Fruit fly (Drosophila melanogaster) whole organism, adult: ENCODE measurements around the gene Galk.

Source experiments
- CG11617 ChIP-seq: fragments of 200-800 bp; sonication (Bioruptor generic); optimal IDR thresholded peaks from 2 replicates; lab custom pipeline; 2017; ENCODE audit warnings: mild to moderate bottlenecking, missing biosample characterization, missing genetic modification reagents, missing genetic modification characterization
- CG12768 ChIP-seq: fragments of 200-800 bp; sonication (Bioruptor generic); optimal IDR thresholded peaks from 2 replicates; lab custom pipeline; 2017; ENCODE audit warnings: missing biosample characterization, missing genetic modification characterization, mild to moderate bottlenecking, moderate library complexity, missing genetic modification reagents
- CG14711 ChIP-seq: fragments of 200-800 bp; sonication (Bioruptor generic); optimal IDR thresholded peaks from 2 replicates; lab custom pipeline; 2018; ENCODE audit warnings: missing biosample characterization, mild to moderate bottlenecking, missing genetic modification characterization, moderate library complexity
- CG1620 ChIP-seq: fragments of 200-800 bp; sonication (Bioruptor generic); optimal IDR thresholded peaks from 2 replicates; lab custom pipeline; 2016; ENCODE audit warnings: missing biosample characterization, missing genetic modification characterization
- CG33017 ChIP-seq: fragments of 200-800 bp; sonication (Bioruptor generic); optimal IDR thresholded peaks from 2 replicates; lab custom pipeline; 2018; ENCODE audit warnings: missing biosample characterization, mild to moderate bottlenecking, missing genetic modification characterization, moderate library complexity
- CG5204 ChIP-seq: fragments of 200-800 bp; sonication (Bioruptor generic); optimal IDR thresholded peaks from 2 replicates; lab custom pipeline; 2016; ENCODE audit warnings: missing biosample characterization, missing genetic modification characterization
- CG7045 ChIP-seq: fragments of 200-800 bp; sonication (Bioruptor generic); optimal IDR thresholded peaks from 2 replicates; lab custom pipeline; 2017; ENCODE audit warnings: missing biosample characterization, mild to moderate bottlenecking, missing genetic modification characterization
- CG7101 ChIP-seq: fragments of 200-800 bp; sonication (Bioruptor generic); optimal IDR thresholded peaks from 2 replicates; lab custom pipeline; 2018; ENCODE audit warnings: missing biosample characterization, mild to moderate bottlenecking, missing genetic modification characterization, moderate library complexity
- Clk ChIP-seq: fragments of 200-800 bp; sonication (Bioruptor generic); optimal IDR thresholded peaks from 2 replicates; lab custom pipeline; 2017; ENCODE audit warnings: missing biosample characterization, missing genetic modification characterization
- Crg-1 ChIP-seq: fragments of 200-800 bp; sonication (Bioruptor generic); optimal IDR thresholded peaks from 2 replicates; lab custom pipeline; 2016; ENCODE audit warnings: missing biosample characterization, missing genetic modification characterization
- Hr96 ChIP-seq: fragments of 200-800 bp; sonication (Bioruptor generic); optimal IDR thresholded peaks from 2 replicates; lab custom pipeline; 2016; ENCODE audit warnings: missing biosample characterization, missing genetic modification characterization
- Mnt ChIP-seq: fragments of 200-800 bp; sonication (Bioruptor generic); optimal IDR thresholded peaks from 2 replicates; lab custom pipeline; 2016; ENCODE audit warnings: missing biosample characterization, mild to moderate bottlenecking, missing genetic modification characterization
- bab1 ChIP-seq: fragments of 200-800 bp; sonication (Bioruptor generic); optimal IDR thresholded peaks from 3 replicates; lab custom pipeline; 2019; ENCODE audit warnings: missing biosample characterization, mild to moderate bottlenecking, missing genetic modification characterization, moderate library complexity
- cic ChIP-seq: fragments of 200-800 bp; sonication (Bioruptor generic); optimal IDR thresholded peaks from 2 replicates; lab custom pipeline; 2017; ENCODE audit warnings: missing biosample characterization, mild to moderate bottlenecking, missing genetic modification characterization, moderate library complexity
- cnc ChIP-seq, 2 experiments: fragments of >200 bp; optimal IDR thresholded peaks; 2 replicates each; lab custom pipeline; 2017
- kay ChIP-seq: fragments of 200-800 bp; sonication (Bioruptor generic); peaks from one replicate; lab custom pipeline; 2016; ENCODE audit warnings: missing biosample characterization, missing genetic modification characterization, borderline replicate concordance
- ovo ChIP-seq: fragments of 200-800 bp; sonication (Bioruptor generic); optimal IDR thresholded peaks from 2 replicates; lab custom pipeline; 2016; ENCODE audit warnings: missing biosample characterization, missing genetic modification characterization
- pad ChIP-seq: fragments of 200-800 bp; sonication (Bioruptor generic); optimal IDR thresholded peaks from 3 replicates; lab custom pipeline; 2017; ENCODE audit warnings: missing biosample characterization, missing genetic modification characterization, mild to moderate bottlenecking, moderate library complexity, missing genetic modification reagents
- tj ChIP-seq: fragments of 200-800 bp; sonication (Bioruptor generic); optimal IDR thresholded peaks from 3 replicates; lab custom pipeline; 2017; ENCODE audit warnings: missing biosample characterization, mild to moderate bottlenecking, missing genetic modification characterization, moderate library complexity
- toe ChIP-seq: fragments of 200-800 bp; sonication (Bioruptor generic); optimal IDR thresholded peaks from 2 replicates; lab custom pipeline; 2016; ENCODE audit warnings: missing biosample characterization, missing genetic modification characterization

The Galk gene

dm6 chr3L:8950955-8951354 lies 34.9 kb downstream of the Galk start:
- TF ChIP-seq CG5204 (GFP tag; lab: Kevin White, UChicago) (no peak), CG11617 (no peak), bab1 (GFP tag; lab: Kevin White, UChicago) (no peak), CG7045 (GFP tag; lab: Kevin White, UChicago) (no peak), tj (no peak)

dm6 chr3L:8949823-8950222 lies 36.1 kb downstream of the Galk start:
- no peak for TF ChIP-seq CG7101 (tag; lab: Kevin White, UChicago)
- no peak for TF ChIP-seq pad (GFP tag; lab: Kevin White, UChicago)
- TF ChIP-seq tj = no peak
- TF ChIP-seq kay (GFP tag; lab: Kevin White, UChicago) = no peak
- no peak for TF ChIP-seq Hr96 (GFP tag; lab: Kevin White, UChicago)
- no peak for TF ChIP-seq cnc (optimal IDR thresholded peaks at IDR 0.05; lab: Kevin White, UChicago)
- TF ChIP-seq Mnt (GFP tag; lab: Kevin White, UChicago) = no peak
- TF ChIP-seq ovo (GFP tag; lab: Kevin White, UChicago) = no peak
- TF ChIP-seq CG14711 (tag; lab: Kevin White, UChicago) = no peak
- TF ChIP-seq cic (GFP tag; lab: Kevin White, UChicago) = no peak
- TF ChIP-seq CG5204 (GFP tag; lab: Kevin White, UChicago) = no peak
- TF ChIP-seq Clk (GFP tag; lab: Kevin White, UChicago) = no peak
- no peak for TF ChIP-seq CG1620 (GFP tag; lab: Kevin White, UChicago)
- no peak for TF ChIP-seq CG7045 (GFP tag; lab: Kevin White, UChicago)
- TF ChIP-seq bab1 (GFP tag; lab: Kevin White, UChicago) = no peak
- no peak for TF ChIP-seq CG11617
- no peak for TF ChIP-seq Crg-1 (GFP tag; lab: Kevin White, UChicago)

dm6 chr3L:8947848-8948494 lies 37.9 kb downstream of the Galk start:
- TF ChIP-seq Mnt (GFP tag; lab: Kevin White, UChicago) = no peak
- no peak for TF ChIP-seq CG12768
- TF ChIP-seq ovo (GFP tag; lab: Kevin White, UChicago) = no peak
- no peak for TF ChIP-seq CG7101 (tag; lab: Kevin White, UChicago)
- no peak for TF ChIP-seq pad (GFP tag; lab: Kevin White, UChicago)
- no peak for TF ChIP-seq cic (GFP tag; lab: Kevin White, UChicago)
- TF ChIP-seq CG5204 (GFP tag; lab: Kevin White, UChicago) = no peak
- TF ChIP-seq kay (GFP tag; lab: Kevin White, UChicago) = no peak
- TF ChIP-seq CG7045 (GFP tag; lab: Kevin White, UChicago) = no peak
- TF ChIP-seq Hr96 (GFP tag; lab: Kevin White, UChicago) = no peak
- TF ChIP-seq Clk (GFP tag; lab: Kevin White, UChicago) = no peak
- no peak for TF ChIP-seq toe (GFP tag; lab: Kevin White, UChicago)
- no peak for TF ChIP-seq cnc (optimal IDR thresholded peaks at IDR 0.05; lab: Kevin White, UChicago)
- no peak for TF ChIP-seq CG33017
- TF ChIP-seq bab1 (GFP tag; lab: Kevin White, UChicago) = no peak
- TF ChIP-seq Crg-1 (GFP tag; lab: Kevin White, UChicago) = no peak
- TF ChIP-seq CG1620 (GFP tag; lab: Kevin White, UChicago) = no peak
- TF ChIP-seq CG11617 = no peak
- TF ChIP-seq CG14711 (tag; lab: Kevin White, UChicago) = no peak

- TF ChIP-seq CG7045 (GFP tag; lab: Kevin White, UChicago) = no peak
Observed at dm6 chr3L:8939654-8940053, 46.2 kb downstream of the Galk start.
